Worm (Caenorhabditis elegans) whole organism, L4/young adult: ENCODE data around the gene ZK154.1.

Source experiments
- W03F9.2 ChIP-seq: fragments of 150-350 bp; optimal IDR thresholded peaks from 2 replicates; lab custom pipeline; 2014; ENCODE audit warnings: missing biosample characterization, missing genetic modification characterization
- dao-5 ChIP-seq: sonication (generic microtip); optimal IDR thresholded peaks from 2 replicates; lab custom pipeline; 2016; ENCODE audit warnings: missing genotype, missing genetic modification characterization, moderate library complexity, missing compliant biosample characterization
- him-1 ChIP-seq: sonication (generic microtip); optimal IDR thresholded peaks from 2 replicates; lab custom pipeline; 2016; ENCODE audit warnings: missing genotype, missing genetic modification reagents, missing genetic modification characterization, missing compliant biosample characterization

ZK154.1 gene

ce11 chrX:7823108-7823704 is 43.8 kb downstream of the ZK154.1 start, which contains the start of gene eef-1A.2:
Gene eef-1A.2 (plus strand): TSS chrX:7823654.
- TF ChIP-seq W03F9.2 (tag; lab: Kevin White, UChicago) (peak; percentile 66), dao-5 (tag; lab: Kevin White, UChicago) (no peak), him-1 (tag; lab: Kevin White, UChicago) (peak; percentile 97)

- TF ChIP-seq W03F9.2 (tag; lab: Kevin White, UChicago) (no peak), dao-5 (tag; lab: Kevin White, UChicago) (no peak), him-1 (tag; lab: Kevin White, UChicago) (no peak)
These were observed 46.3 kb downstream of the ZK154.1 start for ce11 chrX:7825707-7826106.

ce11 chrX:7826590-7827260 is 47.3 kb downstream of the ZK154.1 start:
- no peak for TF ChIP-seq dao-5 (tag; lab: Kevin White, UChicago)
- no peak for TF ChIP-seq W03F9.2 (tag; lab: Kevin White, UChicago)
- TF ChIP-seq him-1 (tag; lab: Kevin White, UChicago), result no peak

- TF ChIP-seq W03F9.2 (tag; lab: Kevin White, UChicago) (no peak), him-1 (tag; lab: Kevin White, UChicago) (no peak), dao-5 (tag; lab: Kevin White, UChicago) (no peak)
These were observed 48.6 kb downstream of the ZK154.1 start for ce11 chrX:7827989-7828388.
